Worm (Caenorhabditis elegans) whole organism, dauer: ENCODE data around the gene unc-41.

ENCODE experiments used
- unc-62 ChIP-seq: sonication (generic microtip); optimal IDR thresholded peaks from 2 replicates; lab custom pipeline; 2017; ENCODE audit warnings: missing biosample characterization, missing genetic modification reagents, missing genetic modification characterization

unc-41 gene

ce11 chrV:9950861-9951260, 25.2 kb downstream of the unc-41 start, which contains the start of gene ttr-46:
Gene ttr-46, plus strand, starts transcription at chrV:9951233.
- TF ChIP-seq unc-62 (GFP tag; lab: Kevin White, UChicago) = no peak

ce11 chrV:9948840-9949239, 27.2 kb downstream of the unc-41 start, which contains the start of gene nlp-58:
Gene nlp-58, minus strand, starts transcription at chrV:9948940.
- no peak for TF ChIP-seq unc-62 (GFP tag; lab: Kevin White, UChicago)

ce11 chrV:9944093-9944492, 31.9 kb downstream of the unc-41 start, which contains the start of gene sre-28:
Gene sre-28, plus strand, starts transcription at chrV:9944393.
- no peak for TF ChIP-seq unc-62 (GFP tag; lab: Kevin White, UChicago)

ce11 chrV:9943039-9943438, 33.0 kb downstream of the unc-41 start, which contains the start of gene fipr-12:
Gene fipr-12, plus strand, starts transcription at chrV:9943339.
- no peak for TF ChIP-seq unc-62 (GFP tag; lab: Kevin White, UChicago)

ce11 chrV:9937435-9937834, 38.6 kb downstream of the unc-41 start, which contains the start of gene srj-33:
Gene srj-33, minus strand, starts transcription at chrV:9937535.
- TF ChIP-seq unc-62 (GFP tag; lab: Kevin White, UChicago) = no peak

ce11 chrV:9930612-9931065, 45.4 kb downstream of the unc-41 start, which contains the start of the genes rmh-2 and suds-3:
Gene rmh-2, minus strand, starts transcription at chrV:9930775.
Gene suds-3, plus strand, starts transcription at chrV:9931015.
- TF ChIP-seq unc-62 (GFP tag; lab: Kevin White, UChicago) = no peak

ce11 chrV:9927954-9928353, 48.1 kb downstream of the unc-41 start:
- TF ChIP-seq unc-62 (GFP tag; lab: Kevin White, UChicago) = no peak

- TF ChIP-seq unc-62 (GFP tag; lab: Kevin White, UChicago) = no peak
Observed at ce11 chrV:9927381-9927780, 48.7 kb downstream of the unc-41 start.

ce11 chrV:9926240-9926639, 49.8 kb downstream of the unc-41 start, which contains the start of gene C50H2.13:
Gene C50H2.13, plus strand, starts transcription at chrV:9926540.
- no peak for TF ChIP-seq unc-62 (GFP tag; lab: Kevin White, UChicago)

ce11 chrV:9925647-9926046, 50.4 kb downstream of the unc-41 start:
- no peak for TF ChIP-seq unc-62 (GFP tag; lab: Kevin White, UChicago)

- TF ChIP-seq unc-62 (GFP tag; lab: Kevin White, UChicago) = no peak
Observed at ce11 chrV:9924389-9924788, 51.6 kb downstream of the unc-41 start.

ce11 chrV:9922481-9922880, 53.6 kb downstream of the unc-41 start, which contains the start of gene C50H2.7:
Gene C50H2.7, plus strand, starts transcription at chrV:9922781.
- no peak for TF ChIP-seq unc-62 (GFP tag; lab: Kevin White, UChicago)

- TF ChIP-seq unc-62 (GFP tag; lab: Kevin White, UChicago) = no peak
Observed at ce11 chrV:9921288-9921687, 54.8 kb downstream of the unc-41 start, which contains the start of gene ceh-75. Gene ceh-75, plus strand, starts transcription at chrV:9921337.

- no peak for TF ChIP-seq unc-62 (GFP tag; lab: Kevin White, UChicago)
Observed at ce11 chrV:9918410-9918809, 57.6 kb downstream of the unc-41 start, which contains the start of gene C50H2.5. Gene C50H2.5, plus strand, starts transcription at chrV:9918710.

- TF ChIP-seq unc-62 (GFP tag; lab: Kevin White, UChicago) = no peak
Observed at ce11 chrV:9916665-9917064, 59.4 kb downstream of the unc-41 start, which contains the start of gene C50H2.4. Gene C50H2.4, plus strand, starts transcription at chrV:9916965.
